Worm (Caenorhabditis elegans) whole organism, young adult: ENCODE results near the gene eif-1.

Source experiments
- cebp-2 ChIP-seq: fragments of 200-800 bp; sonication (Bioruptor generic); IDR thresholded peaks from 2 replicates; pipeline ENCODE4 v1.3.6; 2022; ENCODE audit warnings: missing genetic modification characterization, missing compliant biosample characterization
- ceh-91 ChIP-seq: fragments of 200-800 bp; sonication (Bioruptor generic); IDR thresholded peaks from 2 replicates; pipeline ENCODE4 v1.3.6; 2022; ENCODE audit warnings: missing genetic modification reagents, missing genetic modification characterization, missing compliant biosample characterization
- hlh-12 ChIP-seq: sonication (generic microtip); optimal IDR thresholded peaks from 2 replicates; lab custom pipeline; 2016; ENCODE audit warnings: missing genetic modification characterization, missing compliant biosample characterization
- madf-3 ChIP-seq: fragments of 200-800 bp; sonication (Bioruptor generic); IDR thresholded peaks from 2 replicates; pipeline ENCODE4 v1.3.6; 2022; ENCODE audit warnings: missing genetic modification reagents, missing genetic modification characterization, missing compliant biosample characterization
- pha-4 ChIP-seq: fragments of 150-350 bp; sonication (generic microtip); optimal IDR thresholded peaks from 2 replicates; lab custom pipeline; 2014; ENCODE audit warnings: missing biosample characterization, missing genetic modification reagents, missing genetic modification characterization
- unc-130 ChIP-seq: sonication (generic microtip); optimal IDR thresholded peaks from 2 replicates; lab custom pipeline; 2016; ENCODE audit warnings: missing genetic modification reagents, missing genetic modification characterization, missing compliant biosample characterization
- zfh-2 ChIP-seq: fragments of 200-800 bp; sonication (Bioruptor generic); conservative IDR thresholded peaks from 2 replicates; pipeline ENCODE4 v1.3.6; 2022; ENCODE audit warnings: missing genetic modification reagents, missing genetic modification characterization, missing compliant biosample characterization
- ztf-3 ChIP-seq: fragments of 200-800 bp; sonication (Bioruptor generic); optimal IDR thresholded peaks from 2 replicates; lab custom pipeline; 2018; ENCODE audit warnings: mild to moderate bottlenecking, missing genetic modification characterization, missing compliant biosample characterization

- TF ChIP-seq madf-3 (GFP tag; lab: Robert Waterston, UW) = no peak
- no peak for TF ChIP-seq unc-130
- no peak for TF ChIP-seq pha-4 (tag; lab: Kevin White, UChicago)
- no peak for TF ChIP-seq hlh-12 (tag; lab: Kevin White, UChicago)
- TF ChIP-seq ceh-91 (GFP tag; lab: Robert Waterston, UW) = no peak
- no peak for TF ChIP-seq ztf-3 (GFP tag; lab: Kevin White, UChicago)
- no peak for TF ChIP-seq cebp-2 (GFP tag; lab: Robert Waterston, UW)
- TF ChIP-seq zfh-2 = no peak
Measured at ce11 chrII:5021518-5021917, 28.1 kb upstream of the eif-1 start.
